Fruit fly (Drosophila melanogaster) whole organism, embryonic: ENCODE data around the gene CG43672.

Experiments
- Ada2b ChIP-seq: fragments of 200-800 bp; sonication (Bioruptor generic); IDR thresholded peaks from 2 replicates; pipeline ENCODE4 v1.3.6; 2022; ENCODE audit warnings: missing biosample characterization, missing genetic modification characterization
- Atf3 ChIP-seq: fragments of 200-800 bp; sonication (Bioruptor generic); optimal IDR thresholded peaks from 3 replicates; lab custom pipeline; 2016; ENCODE audit warnings: missing biosample characterization, missing genetic modification characterization
- CG10543 ChIP-seq: fragments of 200-800 bp; sonication (Bioruptor generic); optimal IDR thresholded peaks from 3 replicates; lab custom pipeline; 2017; ENCODE audit warnings: missing biosample characterization, mild to moderate bottlenecking, missing genetic modification characterization, moderate library complexity
- CG10979 ChIP-seq: fragments of 200-800 bp; sonication (Bioruptor generic); optimal IDR thresholded peaks from 2 replicates; lab custom pipeline; 2018; ENCODE audit warnings: missing biosample characterization, mild to moderate bottlenecking, missing genetic modification characterization, moderate library complexity
- CG11085 ChIP-seq: fragments of 200-800 bp; sonication (Bioruptor generic); IDR thresholded peaks from 2 replicates; pipeline ENCODE4 v1.3.6; 2022; ENCODE audit warnings: missing biosample characterization, missing genetic modification characterization
- CG11723 ChIP-seq: fragments of 200-800 bp; sonication (Bioruptor generic); optimal IDR thresholded peaks from 2 replicates; lab custom pipeline; 2017; ENCODE audit warnings: missing biosample characterization, mild to moderate bottlenecking, missing genetic modification characterization
- CG12769 ChIP-seq: fragments of 200-800 bp; sonication (Bioruptor generic); optimal IDR thresholded peaks from 2 replicates; lab custom pipeline; 2019; ENCODE audit warnings: missing biosample characterization, mild to moderate bottlenecking, missing genetic modification characterization, moderate library complexity
- CG12942 ChIP-seq: fragments of 200-800 bp; sonication (Bioruptor generic); optimal IDR thresholded peaks from 3 replicates; lab custom pipeline; 2016; ENCODE audit warnings: missing biosample characterization, missing genetic modification characterization
- CG13287 ChIP-seq: fragments of 200-800 bp; sonication (Bioruptor generic); IDR thresholded peaks from 2 replicates; pipeline ENCODE4 v1.3.6; 2022; ENCODE audit warnings: missing biosample characterization, missing genetic modification characterization; ENCODE audit not compliant: partially characterized antibody
- CG14050 ChIP-seq: fragments of 200-800 bp; sonication (Bioruptor generic); IDR thresholded peaks from 3 replicates; pipeline ENCODE4 v1.3.6; 2022; ENCODE audit warnings: missing biosample characterization, missing genetic modification characterization
- CG14710 ChIP-seq: fragments of 200-800 bp; sonication (Bioruptor generic); optimal IDR thresholded peaks from 3 replicates; lab custom pipeline; 2019; ENCODE audit warnings: missing biosample characterization, mild to moderate bottlenecking, missing genetic modification characterization, moderate library complexity
- CG17385 ChIP-seq: fragments of 200-800 bp; sonication (Bioruptor generic); optimal IDR thresholded peaks from 3 replicates; lab custom pipeline; 2018; ENCODE audit warnings: missing biosample characterization, mild to moderate bottlenecking, missing genetic modification characterization
- CG1832 ChIP-seq: fragments of 200-800 bp; sonication (Bioruptor generic); optimal IDR thresholded peaks from 2 replicates; lab custom pipeline; 2017; ENCODE audit warnings: missing biosample characterization, mild to moderate bottlenecking, missing genetic modification characterization, inconsistent platforms
- CG30020 ChIP-seq: fragments of 200-800 bp; optimal IDR thresholded peaks from 2 replicates; lab custom pipeline; 2019; ENCODE audit warnings: missing biosample characterization, mild to moderate bottlenecking, missing genetic modification characterization, moderate library complexity
- CG3281 ChIP-seq: fragments of 200-800 bp; sonication (Bioruptor generic); optimal IDR thresholded peaks from 3 replicates; lab custom pipeline; 2017; ENCODE audit warnings: missing biosample characterization, mild to moderate bottlenecking, missing genetic modification characterization
- CG6765 ChIP-seq: fragments of 200-800 bp; sonication (Bioruptor generic); optimal IDR thresholded peaks from 3 replicates; lab custom pipeline; 2017; ENCODE audit warnings: missing biosample characterization, mild to moderate bottlenecking, missing genetic modification characterization
- CG8765 ChIP-seq: fragments of 200-800 bp; sonication (Bioruptor generic); IDR thresholded peaks from 2 replicates; pipeline ENCODE4 v1.3.6; 2022; ENCODE audit warnings: missing biosample characterization, missing genetic modification characterization
- CG8944 ChIP-seq: fragments of 200-800 bp; sonication (Bioruptor generic); optimal IDR thresholded peaks from 3 replicates; lab custom pipeline; 2016; ENCODE audit warnings: missing biosample characterization, missing genetic modification characterization
- CG9932 ChIP-seq: fragments of 200-800 bp; sonication (Bioruptor generic); IDR thresholded peaks from 2 replicates; pipeline ENCODE4 v1.3.6; 2022; ENCODE audit warnings: missing biosample characterization, missing genetic modification characterization
- CTCF ChIP-seq: fragments of 200-800 bp; sonication (Bioruptor generic); optimal IDR thresholded peaks from 2 replicates; lab custom pipeline; 2017; ENCODE audit warnings: missing biosample characterization, mild to moderate bottlenecking, missing genetic modification characterization, moderate library complexity
- Dip3 ChIP-seq: fragments of 200-800 bp; sonication (Bioruptor generic); optimal IDR thresholded peaks from 3 replicates; lab custom pipeline; 2016; ENCODE audit warnings: missing biosample characterization, missing genetic modification characterization
- Doc3 ChIP-seq: fragments of 200-800 bp; sonication (Bioruptor generic); IDR thresholded peaks from 3 replicates; pipeline ENCODE4 v1.3.6; 2022; ENCODE audit warnings: missing biosample characterization, missing genetic modification characterization; ENCODE audit not compliant: partially characterized antibody
- Hey ChIP-seq: fragments of 200-800 bp; sonication (Bioruptor generic); optimal IDR thresholded peaks from 3 replicates; lab custom pipeline; 2018; ENCODE audit warnings: missing biosample characterization, mild to moderate bottlenecking, missing genetic modification characterization
- HmgD ChIP-seq: fragments of 200-800 bp; sonication (Bioruptor generic); optimal IDR thresholded peaks from 3 replicates; lab custom pipeline; 2016; ENCODE audit warnings: missing biosample characterization, missing genetic modification characterization
- Hr39 ChIP-seq: fragments of >200 bp; optimal IDR thresholded peaks from 2 replicates; lab custom pipeline; 2017
- NFAT ChIP-seq: fragments of 200-800 bp; sonication (Bioruptor generic); IDR thresholded peaks from 2 replicates; pipeline ENCODE4 v1.3.6; 2022; ENCODE audit warnings: missing biosample characterization, missing genetic modification characterization
- Ssrp ChIP-seq: fragments of 200-800 bp; sonication (Bioruptor generic); optimal IDR thresholded peaks from 2 replicates; lab custom pipeline; 2018; ENCODE audit warnings: missing biosample characterization, mild to moderate bottlenecking, missing genetic modification characterization, moderate library complexity
- ash1 ChIP-seq: fragments of 200-800 bp; sonication (Bioruptor generic); optimal IDR thresholded peaks from 2 replicates; lab custom pipeline; 2018; ENCODE audit warnings: missing biosample characterization, mild to moderate bottlenecking, missing genetic modification characterization
- corto ChIP-seq: fragments of 200-800 bp; sonication (Bioruptor generic); optimal IDR thresholded peaks from 2 replicates; lab custom pipeline; 2016; ENCODE audit warnings: missing biosample characterization, mild to moderate bottlenecking, missing genetic modification characterization, moderate library complexity
- dan ChIP-seq: fragments of 200-800 bp; sonication (Bioruptor generic); IDR thresholded peaks from 2 replicates; pipeline ENCODE4 v1.3.6; 2022; ENCODE audit warnings: missing biosample characterization, missing genetic modification characterization
- esg ChIP-seq: fragments of 200-800 bp; sonication (Bioruptor generic); conservative IDR thresholded peaks from 2 replicates; pipeline ENCODE4 v1.3.6; 2022; ENCODE audit warnings: missing biosample characterization, missing genetic modification characterization
- gce ChIP-seq: fragments of 200-800 bp; sonication (Bioruptor generic); IDR thresholded peaks from 3 replicates; pipeline ENCODE4 v1.3.6; 2022; ENCODE audit warnings: missing biosample characterization, missing genetic modification characterization
- kay ChIP-seq: fragments of 200-800 bp; sonication (Bioruptor generic); optimal IDR thresholded peaks from 2 replicates; lab custom pipeline; 2016; ENCODE audit warnings: missing biosample characterization, missing genetic modification characterization
- klu ChIP-seq: fragments of 200-800 bp; sonication (Bioruptor generic); IDR thresholded peaks from 2 replicates; pipeline ENCODE4 v1.3.6; 2022; ENCODE audit warnings: missing biosample characterization, missing genetic modification characterization
- nerfin-1 ChIP-seq: fragments of 200-800 bp; sonication (Bioruptor generic); optimal IDR thresholded peaks from 3 replicates; lab custom pipeline; 2019; ENCODE audit warnings: missing biosample characterization, mild to moderate bottlenecking, missing genetic modification characterization, moderate library complexity
- oc ChIP-seq: fragments of 200-800 bp; sonication (Bioruptor generic); optimal IDR thresholded peaks from 2 replicates; lab custom pipeline; 2018; ENCODE audit warnings: missing biosample characterization, mild to moderate bottlenecking, missing genetic modification characterization, moderate library complexity
- odd ChIP-seq: fragments of 200-800 bp; sonication (Bioruptor generic); optimal IDR thresholded peaks from 2 replicates; lab custom pipeline; 2017; ENCODE audit warnings: missing biosample characterization, mild to moderate bottlenecking, missing genetic modification characterization
- pb ChIP-seq: fragments of 200-800 bp; sonication (Bioruptor generic); optimal IDR thresholded peaks from 3 replicates; lab custom pipeline; 2016; ENCODE audit warnings: missing biosample characterization, missing genetic modification characterization
- pho ChIP-seq: fragments of 200-800 bp; sonication (Bioruptor generic); optimal IDR thresholded peaks from 2 replicates; lab custom pipeline; 2016; ENCODE audit warnings: missing biosample characterization, missing genetic modification characterization
- phol ChIP-seq: fragments of 200-800 bp; sonication (Bioruptor generic); optimal IDR thresholded peaks from 3 replicates; lab custom pipeline; 2018; ENCODE audit warnings: missing biosample characterization, mild to moderate bottlenecking, missing genetic modification characterization, moderate library complexity
- psq ChIP-seq: fragments of 200-800 bp; sonication (Bioruptor generic); optimal IDR thresholded peaks from 2 replicates; lab custom pipeline; 2017; ENCODE audit warnings: missing biosample characterization, missing genetic modification characterization
- pum ChIP-seq: fragments of 200-800 bp; sonication (Bioruptor generic); optimal IDR thresholded peaks from 2 replicates; lab custom pipeline; 2016; ENCODE audit warnings: missing biosample characterization, missing genetic modification characterization
- repo ChIP-seq: fragments of 200-800 bp; sonication (Bioruptor generic); optimal IDR thresholded peaks from 2 replicates; lab custom pipeline; 2016; ENCODE audit warnings: missing biosample characterization, missing genetic modification characterization
- row ChIP-seq: fragments of 200-800 bp; sonication (Bioruptor generic); IDR thresholded peaks from 3 replicates; pipeline ENCODE4 v1.3.6; 2022; ENCODE audit warnings: missing biosample characterization, missing genetic modification characterization
- sc ChIP-seq, 3 experiments: fragments of >200 bp in 2 of 3; fragments of 200-800 bp in 1 of 3; sonication (Bioruptor generic) in 1 of 3; optimal IDR thresholded peaks; 2 replicates in 2 of 3; 3 replicates in 1 of 3; lab custom pipeline; 2017; ENCODE audit warnings: mild to moderate bottlenecking in 1 of 3, missing biosample characterization in 1 of 3, missing genetic modification characterization in 1 of 3, missing genetic modification reagents in 1 of 3
- tap ChIP-seq: fragments of 200-800 bp; optimal IDR thresholded peaks from 3 replicates; lab custom pipeline; 2019; ENCODE audit warnings: missing biosample characterization, mild to moderate bottlenecking, missing genetic modification characterization, moderate library complexity
- trem ChIP-seq: fragments of 200-800 bp; optimal IDR thresholded peaks from 3 replicates; lab custom pipeline; 2019; ENCODE audit warnings: missing biosample characterization, mild to moderate bottlenecking, missing genetic modification characterization, moderate library complexity
- trh ChIP-seq: fragments of 200-800 bp; sonication (Bioruptor generic); optimal IDR thresholded peaks from 2 replicates; lab custom pipeline; 2016; ENCODE audit warnings: missing biosample characterization, missing genetic modification characterization
- tup ChIP-seq: fragments of 200-800 bp; sonication (Bioruptor generic); optimal IDR thresholded peaks from 2 replicates; lab custom pipeline; 2016; ENCODE audit warnings: missing biosample characterization, mild to moderate bottlenecking, missing genetic modification characterization, moderate library complexity
- unc-4 ChIP-seq: fragments of 200-800 bp; sonication (Bioruptor generic); IDR thresholded peaks from 2 replicates; pipeline ENCODE4 v1.3.6; 2022; ENCODE audit warnings: missing biosample characterization, missing genetic modification characterization; ENCODE audit not compliant: partially characterized antibody
- usp ChIP-seq: fragments of >200 bp; optimal IDR thresholded peaks from 2 replicates; lab custom pipeline; 2017; ENCODE audit warnings: missing biosample characterization, missing genetic modification characterization

Gene CG43672

dm6 chrX:15760447-15761297 is 12.1 kb upstream of the CG43672 start, which contains the start of the genes Graf and mRpL3 (continued):
- TF ChIP-seq trem (tag; lab: Kevin White, UChicago) (no peak), Doc3 (GFP tag; lab: Robert Waterston, UW) (peak; percentile 80), Hey (tag; lab: Kevin White, UChicago) (no peak), CG30020 (tag; lab: Kevin White, UChicago) (peak; percentile 96), gce (GFP tag; lab: Robert Waterston, UW) (no peak), esg (no peak), CG14050 (GFP tag; lab: Robert Waterston, UW) (no peak), sc (optimal IDR thresholded peaks at IDR 0.05; lab: Kevin White, UChicago) (no peak), sc (GFP tag; optimal IDR thresholded peaks at IDR 0.05; lab: Kevin White, UChicago) (no peak), HmgD (GFP tag; lab: Kevin White, UChicago) (no peak), Dip3 (GFP tag; lab: Kevin White, UChicago) (no peak), CG12769 (tag; lab: Kevin White, UChicago) (no peak), oc (tag; lab: Kevin White, UChicago) (no peak), unc-4 (GFP tag; lab: Robert Waterston, UW) (peak; percentile 80), pho (GFP tag; lab: Kevin White, UChicago) (no peak), Ada2b (GFP tag; lab: Robert Waterston, UW) (no peak), dan (GFP tag; lab: Robert Waterston, UW) (no peak), repo (GFP tag; lab: Kevin White, UChicago) (no peak), phol (tag; lab: Kevin White, UChicago) (peak; percentile 12), corto (GFP tag; lab: Kevin White, UChicago) (no peak), row (GFP tag; lab: Robert Waterston, UW) (peak; percentile 57), psq (no peak), CG1832 (GFP tag; lab: Kevin White, UChicago) (no peak), CG10543 (GFP tag; lab: Kevin White, UChicago) (no peak), CG8944 (GFP tag; lab: Kevin White, UChicago) (no peak), trh (GFP tag; lab: Kevin White, UChicago) (no peak), CG11085 (no peak), CG17385 (GFP tag; lab: Kevin White, UChicago) (no peak), klu (no peak), CTCF (GFP tag; lab: Kevin White, UChicago) (no peak), CG14710 (tag; lab: Kevin White, UChicago) (peak; percentile 41), ash1 (no peak), tup (GFP tag; lab: Kevin White, UChicago) (no peak), nerfin-1 (tag; lab: Kevin White, UChicago) (no peak), CG12942 (GFP tag; lab: Kevin White, UChicago) (no peak), Hr39 (lab: Kevin White, UChicago) (no peak), CG9932 (no peak; the same call in 1 of the 2 replicates), CG8765 (GFP tag; lab: Robert Waterston, UW) (no peak), Atf3 (no peak), CG10979 (tag; lab: Kevin White, UChicago) (no peak), tap (no peak), CG13287 (GFP tag; lab: Robert Waterston, UW) (peak; percentile 86), CG6765 (GFP tag; lab: Kevin White, UChicago) (no peak), usp (no peak), NFAT (GFP tag; lab: Robert Waterston, UW) (no peak), CG11723 (no peak), odd (no peak), pb (GFP tag; lab: Kevin White, UChicago) (no peak), CG3281 (no peak), kay (no peak), Ssrp (tag; lab: Kevin White, UChicago) (no peak), pum (GFP tag; lab: Kevin White, UChicago) (no peak)
